Worm (Caenorhabditis elegans): ENCODE results near the gene phlp-2.

- TF ChIP-seq F33H1.4 (GFP tag; IDR thresholded peaks at IDR 0.05) = no peak
- TF ChIP-seq aptf-2 (GFP tag; conservative IDR thresholded peaks at IDR 0.05) = no peak
- no peak for TF ChIP-seq T07F8.4 (tag; optimal IDR thresholded peaks at IDR 0.05)
- TF ChIP-seq lin-54 (GFP tag; optimal IDR thresholded peaks at IDR 0.05) = no peak
- no peak for TF ChIP-seq nhr-27 (tag; optimal IDR thresholded peaks at IDR 0.05)
Observed at ce11 chrIII:4224722-4225121, 15.4 kb downstream of the phlp-2 start.
